Fruit fly (Drosophila melanogaster): Measurements from ENCODE around the gene Naa60.

The Naa60 gene

DNA sequence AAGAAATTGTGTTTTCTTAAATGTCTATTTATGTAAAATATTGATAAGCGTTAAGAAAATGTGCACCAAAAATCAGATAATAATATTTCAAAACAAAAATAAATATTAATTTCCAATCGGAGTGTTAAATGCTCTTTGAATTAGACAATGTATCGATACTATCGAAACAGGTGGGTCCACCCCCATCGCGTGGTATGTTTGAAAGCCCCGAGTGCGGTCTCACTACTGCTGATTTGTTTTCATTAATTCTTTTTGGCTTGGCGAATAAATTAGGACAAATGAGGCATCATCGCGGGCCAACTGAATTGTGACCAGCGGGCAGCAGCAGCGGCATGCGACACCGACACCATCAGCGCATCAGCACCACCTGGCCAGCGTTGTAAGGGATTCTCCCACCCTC, at the start of gene Naa60:
Gene Naa60, plus strand, starts transcription at position 189 of the 400 bp plus-strand sequence.
- no peak for TF ChIP-seq Crg-1 (GFP tag; optimal IDR thresholded peaks at IDR 0.05)
- no peak for TF ChIP-seq Clk (GFP tag; optimal IDR thresholded peaks at IDR 0.05)
- peak; percentile 9 for TF ChIP-seq CG7101 (tag; optimal IDR thresholded peaks at IDR 0.05)
- TF ChIP-seq Hr96 (GFP tag; optimal IDR thresholded peaks at IDR 0.05), result no peak
- TF ChIP-seq bab1 (GFP tag; optimal IDR thresholded peaks at IDR 0.05), result peak; percentile 21
- TF ChIP-seq CG5204 (GFP tag; optimal IDR thresholded peaks at IDR 0.05), result no peak

DNA sequence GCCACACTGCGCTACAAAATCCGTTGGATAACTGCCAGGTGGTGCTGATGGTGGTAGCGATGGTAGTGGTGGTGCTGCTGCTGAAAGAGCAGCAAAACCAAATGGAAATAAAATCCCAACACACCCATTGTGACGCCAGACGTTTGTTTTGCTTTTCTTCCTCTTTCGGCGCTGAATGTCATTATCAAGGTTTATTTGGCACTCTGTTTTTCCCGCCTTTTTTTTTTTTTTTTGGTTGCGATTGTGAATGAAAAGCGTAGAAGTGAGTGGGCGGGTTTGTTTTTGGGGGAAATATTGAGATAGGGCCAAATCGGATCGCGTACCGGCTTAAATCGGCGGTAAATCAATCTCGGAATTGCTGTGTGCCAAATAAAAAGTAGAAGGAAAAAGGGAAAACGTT, 49.4 kb upstream of the Naa60 start:
- TF ChIP-seq bab1 (GFP tag; optimal IDR thresholded peaks at IDR 0.05), result no peak
- no peak for TF ChIP-seq CG5204 (GFP tag; optimal IDR thresholded peaks at IDR 0.05)
- no peak for TF ChIP-seq CG7101 (tag; optimal IDR thresholded peaks at IDR 0.05)
- TF ChIP-seq ovo (GFP tag; optimal IDR thresholded peaks at IDR 0.05), result no peak
- no peak for TF ChIP-seq Crg-1 (GFP tag; optimal IDR thresholded peaks at IDR 0.05)
- no peak for TF ChIP-seq CG11617 (GFP tag; optimal IDR thresholded peaks at IDR 0.05)
- TF ChIP-seq CG14711 (tag; optimal IDR thresholded peaks at IDR 0.05), result no peak
- TF ChIP-seq Mnt (GFP tag; optimal IDR thresholded peaks at IDR 0.05), result no peak
- TF ChIP-seq tj (GFP tag; optimal IDR thresholded peaks at IDR 0.05), result no peak
- TF ChIP-seq pad (GFP tag; optimal IDR thresholded peaks at IDR 0.05), result no peak
- TF ChIP-seq cic (GFP tag; optimal IDR thresholded peaks at IDR 0.05), result no peak
- no peak for TF ChIP-seq CG7045 (GFP tag; optimal IDR thresholded peaks at IDR 0.05)
- TF ChIP-seq cnc (optimal IDR thresholded peaks at IDR 0.05), result no peak
- TF ChIP-seq CG33017 (tag; optimal IDR thresholded peaks at IDR 0.05), result no peak
- no peak for TF ChIP-seq CG1620 (GFP tag; optimal IDR thresholded peaks at IDR 0.05)
- TF ChIP-seq Clk (GFP tag; optimal IDR thresholded peaks at IDR 0.05), result no peak
- no peak for TF ChIP-seq kay (GFP tag; ENCODE audit: borderline replicate concordance)

DNA sequence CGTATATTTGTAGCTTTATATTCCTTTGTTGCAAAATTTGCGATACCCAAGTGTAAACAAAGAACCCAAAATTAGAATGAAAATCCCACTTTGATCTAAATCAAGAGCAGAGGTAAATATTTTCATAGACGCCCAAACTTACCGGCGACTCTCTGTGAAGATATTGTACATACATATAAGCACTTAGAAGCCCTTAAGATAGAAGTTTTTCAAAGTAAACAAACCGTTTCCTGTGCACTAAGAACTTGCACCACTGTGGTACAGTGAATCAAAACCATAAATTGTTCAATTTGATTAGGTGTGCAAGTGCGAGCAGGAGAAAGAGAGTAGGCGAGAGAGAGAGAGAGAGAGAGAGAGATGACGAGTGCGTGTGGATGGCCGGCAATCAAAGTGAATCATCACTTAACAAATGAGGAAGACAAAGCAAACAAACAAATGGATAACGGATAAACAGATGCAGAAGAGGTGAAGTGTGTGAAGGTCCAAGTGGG, 48.6 kb upstream of the Naa60 start:
- TF ChIP-seq pad (GFP tag; optimal IDR thresholded peaks at IDR 0.05) (peak; percentile 3), Hr96 (GFP tag; optimal IDR thresholded peaks at IDR 0.05) (no peak), kay (GFP tag; ENCODE audit: borderline replicate concordance) (peak; percentile 89), cic (GFP tag; optimal IDR thresholded peaks at IDR 0.05) (peak; percentile 14)

DNA sequence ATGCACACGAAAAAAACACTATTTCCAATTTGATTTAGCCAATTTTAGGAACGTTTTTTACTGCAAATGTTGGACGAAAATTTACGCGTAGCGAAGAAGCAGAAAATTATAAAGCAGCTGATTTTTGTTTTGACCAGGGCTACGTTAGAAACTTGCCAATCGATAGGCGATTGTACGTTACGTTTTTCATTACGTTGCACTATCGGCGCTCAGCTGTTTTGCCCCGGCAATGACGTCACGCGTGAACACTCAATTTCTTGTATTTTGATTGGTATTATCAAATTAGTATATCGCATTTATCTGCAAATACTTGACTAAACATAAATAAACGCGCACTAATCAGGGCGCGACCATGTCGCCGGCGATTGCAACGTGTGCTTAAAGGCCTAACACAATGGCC, 47.7 kb upstream of the Naa60 start, which contains the start of the genes fry and CG16717:
Gene fry, minus strand, starts transcription at position 110 of the 400 bp plus-strand sequence.
Gene CG16717, plus strand, starts transcription at position 208 of the 400 bp plus-strand sequence.
- TF ChIP-seq kay (GFP tag; ENCODE audit: borderline replicate concordance) (no peak), CG5204 (GFP tag; optimal IDR thresholded peaks at IDR 0.05) (no peak), Hr96 (GFP tag; optimal IDR thresholded peaks at IDR 0.05) (no peak), toe (GFP tag; optimal IDR thresholded peaks at IDR 0.05) (no peak), tj (GFP tag; optimal IDR thresholded peaks at IDR 0.05) (peak; percentile 60), pad (GFP tag; optimal IDR thresholded peaks at IDR 0.05) (no peak), bab1 (GFP tag; optimal IDR thresholded peaks at IDR 0.05) (peak; percentile 27), CG14711 (tag; optimal IDR thresholded peaks at IDR 0.05) (no peak), CG1620 (GFP tag; optimal IDR thresholded peaks at IDR 0.05) (no peak), CG33017 (tag; optimal IDR thresholded peaks at IDR 0.05) (no peak), CG7045 (GFP tag; optimal IDR thresholded peaks at IDR 0.05) (no peak), ovo (GFP tag; optimal IDR thresholded peaks at IDR 0.05) (no peak), CG11617 (GFP tag; optimal IDR thresholded peaks at IDR 0.05) (no peak), CG12768 (GFP tag; optimal IDR thresholded peaks at IDR 0.05) (no peak), CG7101 (tag; optimal IDR thresholded peaks at IDR 0.05) (no peak), Crg-1 (GFP tag; optimal IDR thresholded peaks at IDR 0.05) (no peak), Clk (GFP tag; optimal IDR thresholded peaks at IDR 0.05) (no peak), cic (GFP tag; optimal IDR thresholded peaks at IDR 0.05) (peak; percentile 32), Mnt (GFP tag; optimal IDR thresholded peaks at IDR 0.05) (no peak), cnc (optimal IDR thresholded peaks at IDR 0.05) (no peak)

DNA sequence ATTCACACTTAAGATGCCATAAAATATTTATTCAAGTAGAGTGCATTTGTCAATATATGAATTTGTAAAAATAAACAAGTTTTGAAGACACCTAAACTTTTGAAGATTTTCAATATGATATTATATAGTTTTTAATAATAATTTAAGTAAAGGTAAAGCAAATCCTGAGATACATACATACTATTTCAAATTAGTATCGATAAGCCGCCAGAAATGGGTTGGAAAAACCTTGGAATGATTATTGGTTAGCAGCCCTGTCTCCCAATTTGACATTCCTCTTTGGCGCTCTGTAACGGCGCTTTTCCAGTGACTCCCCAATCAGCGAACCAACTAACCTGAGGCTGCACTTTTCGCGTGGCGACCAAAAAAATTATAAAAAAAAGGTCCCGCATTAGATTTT, 45.7 kb upstream of the Naa60 start, which contains the start of gene alphaTub67C:
Gene alphaTub67C, plus strand, starts transcription at position 301 of the 400 bp plus-strand sequence.
- TF ChIP-seq CG12768 (GFP tag; optimal IDR thresholded peaks at IDR 0.05) (no peak), pad (GFP tag; optimal IDR thresholded peaks at IDR 0.05) (peak; percentile 88), ovo (GFP tag; optimal IDR thresholded peaks at IDR 0.05) (peak; percentile 37)

DNA sequence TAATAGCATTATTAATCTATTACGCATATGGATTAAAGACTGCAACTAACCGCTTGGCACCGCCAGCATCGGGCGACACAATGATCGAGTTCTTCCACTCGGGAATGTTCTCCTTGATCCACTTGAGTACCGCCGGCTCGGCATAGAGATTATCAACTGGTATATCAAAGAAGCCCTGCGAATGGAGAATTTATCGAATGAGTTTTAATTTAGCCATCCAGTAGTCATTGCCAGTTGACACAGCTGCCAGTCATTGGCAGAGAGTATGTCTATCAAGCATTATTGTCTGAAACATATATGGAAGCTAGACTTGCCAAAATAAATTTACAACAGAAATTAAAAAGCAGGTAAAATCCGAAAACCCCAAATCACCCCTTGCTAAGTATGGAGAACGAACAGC, 41.8 kb upstream of the Naa60 start, which contains the start of gene CG16719:
Gene CG16719, plus strand, starts transcription at position 301 of the 400 bp plus-strand sequence.
- no peak for TF ChIP-seq CG7101 (tag; optimal IDR thresholded peaks at IDR 0.05)
- no peak for TF ChIP-seq bab1 (GFP tag; optimal IDR thresholded peaks at IDR 0.05)
- TF ChIP-seq CG14711 (tag; optimal IDR thresholded peaks at IDR 0.05), result no peak
- no peak for TF ChIP-seq ovo (GFP tag; optimal IDR thresholded peaks at IDR 0.05)
- no peak for TF ChIP-seq Crg-1 (GFP tag; optimal IDR thresholded peaks at IDR 0.05)
- no peak for TF ChIP-seq cic (GFP tag; optimal IDR thresholded peaks at IDR 0.05)
- TF ChIP-seq Mnt (GFP tag; optimal IDR thresholded peaks at IDR 0.05), result no peak
- no peak for TF ChIP-seq CG11617 (GFP tag; optimal IDR thresholded peaks at IDR 0.05)
- TF ChIP-seq kay (GFP tag; ENCODE audit: borderline replicate concordance), result no peak
- TF ChIP-seq CG1620 (GFP tag; optimal IDR thresholded peaks at IDR 0.05), result no peak
- no peak for TF ChIP-seq CG33017 (tag; optimal IDR thresholded peaks at IDR 0.05)
- no peak for TF ChIP-seq cnc (optimal IDR thresholded peaks at IDR 0.05)
- no peak for TF ChIP-seq tj (GFP tag; optimal IDR thresholded peaks at IDR 0.05)
- TF ChIP-seq pad (GFP tag; optimal IDR thresholded peaks at IDR 0.05), result no peak
- TF ChIP-seq CG12768 (GFP tag; optimal IDR thresholded peaks at IDR 0.05), result no peak
- no peak for TF ChIP-seq CG5204 (GFP tag; optimal IDR thresholded peaks at IDR 0.05)
- TF ChIP-seq CG7045 (GFP tag; optimal IDR thresholded peaks at IDR 0.05), result no peak
- no peak for TF ChIP-seq toe (GFP tag; optimal IDR thresholded peaks at IDR 0.05)
- no peak for TF ChIP-seq Hr96 (GFP tag; optimal IDR thresholded peaks at IDR 0.05)
